Worm (Caenorhabditis elegans) whole organism, L4 larva: ENCODE results near the gene igdb-3.

Source experiments
- F10B5.3 ChIP-seq: sonication (generic microtip); optimal IDR thresholded peaks from 2 replicates; lab custom pipeline; 2016; ENCODE audit warnings: mild to moderate bottlenecking, missing genetic modification characterization, missing compliant biosample characterization
- F26F4.8 ChIP-seq: fragments of 200-800 bp; sonication (Bioruptor generic); conservative IDR thresholded peaks from 2 replicates; pipeline ENCODE4 v1.3.6; 2022; ENCODE audit warnings: missing genetic modification characterization, missing compliant biosample characterization
- F37D6.2 ChIP-seq: sonication (generic microtip); optimal IDR thresholded peaks from 2 replicates; lab custom pipeline; 2016; ENCODE audit warnings: mild to moderate bottlenecking, missing genetic modification characterization, missing compliant biosample characterization
- F49E8.2 ChIP-seq: sonication (generic microtip); optimal IDR thresholded peaks from 2 replicates; lab custom pipeline; 2016; ENCODE audit warnings: missing compliant biosample characterization, mild to moderate bottlenecking, missing genetic modification characterization, borderline replicate concordance
- R02D3.7 ChIP-seq: fragments of 150-350 bp; sonication (generic microtip); optimal IDR thresholded peaks from 3 replicates; lab custom pipeline; 2014; ENCODE audit warnings: missing biosample characterization, missing genetic modification characterization
- Y105C5A.15 ChIP-seq: fragments of 200-800 bp; sonication (Bioruptor generic); IDR thresholded peaks from 2 replicates; pipeline ENCODE4 v1.3.6; 2022; ENCODE audit warnings: missing genetic modification characterization, missing compliant biosample characterization
- Y5F2A.4 ChIP-seq: fragments of 200-800 bp; sonication (Bioruptor generic); optimal IDR thresholded peaks from 2 replicates; lab custom pipeline; 2018; ENCODE audit warnings: mild to moderate bottlenecking, missing genetic modification characterization, missing compliant biosample characterization
- ZK337.2 ChIP-seq: fragments of 200-800 bp; sonication (Bioruptor generic); IDR thresholded peaks from 2 replicates; pipeline ENCODE4 v1.3.6; 2022; ENCODE audit warnings: missing genetic modification reagents, missing genetic modification characterization, missing compliant biosample characterization
- aly-2 ChIP-seq: sonication (generic microtip); optimal IDR thresholded peaks from 2 replicates; lab custom pipeline; 2018; ENCODE audit warnings: missing biosample characterization, missing genetic modification characterization
- arid-1 ChIP-seq: fragments of 200-800 bp; sonication (Bioruptor generic); conservative IDR thresholded peaks from 2 replicates; pipeline ENCODE4 v1.3.6; 2022; ENCODE audit warnings: missing genetic modification reagents, missing genetic modification characterization, missing compliant biosample characterization
- ceh-20 ChIP-seq: fragments of 200-800 bp; sonication (Bioruptor generic); IDR thresholded peaks from 2 replicates; pipeline ENCODE4 v1.3.6; 2022; ENCODE audit warnings: missing genetic modification reagents, missing genetic modification characterization, missing compliant biosample characterization
- ceh-28 ChIP-seq: fragments of 150-350 bp; optimal IDR thresholded peaks from 2 replicates; lab custom pipeline; 2014; ENCODE audit warnings: missing biosample characterization, missing genetic modification reagents, missing genetic modification characterization
- ceh-62 ChIP-seq: sonication (generic microtip); optimal IDR thresholded peaks from 2 replicates; lab custom pipeline; 2017; ENCODE audit warnings: missing biosample characterization, missing genetic modification characterization
- ces-1 ChIP-seq: fragments of 150-350 bp; sonication (generic microtip); optimal IDR thresholded peaks from 4 replicates; lab custom pipeline; 2014; ENCODE audit warnings: missing biosample characterization, missing genetic modification reagents, missing genetic modification characterization
- ctbp-1 ChIP-seq: fragments of 200-800 bp; sonication (Bioruptor generic); IDR thresholded peaks from 2 replicates; pipeline ENCODE4 v1.3.6; 2022; ENCODE audit warnings: missing genetic modification reagents, missing genetic modification characterization, missing compliant biosample characterization
- daf-16 ChIP-seq, 3 experiments: sonication (generic microtip); optimal IDR thresholded peaks; 2 replicates each; lab custom pipeline; 2016 to 2017; ENCODE audit warnings: missing genetic modification characterization in 3 of 3, missing genetic modification reagents in 3 of 3, mild to moderate bottlenecking in 2 of 3, missing compliant biosample characterization in 2 of 3, missing biosample characterization in 1 of 3, moderate library complexity in 1 of 3
- dmd-6 ChIP-seq: fragments of 200-800 bp; sonication (Bioruptor generic); IDR thresholded peaks from 2 replicates; pipeline ENCODE4 v1.3.6; 2022; ENCODE audit warnings: missing genetic modification reagents, missing genetic modification characterization, missing compliant biosample characterization
- dpl-1 ChIP-seq: fragments of 150-350 bp; optimal IDR thresholded peaks from 2 replicates; lab custom pipeline; 2014; ENCODE audit warnings: missing biosample characterization, missing genetic modification reagents, missing genetic modification characterization
- egl-27 ChIP-seq: sonication (generic microtip); optimal IDR thresholded peaks from 3 replicates; lab custom pipeline; 2017; ENCODE audit warnings: missing biosample characterization, missing genetic modification reagents, missing genetic modification characterization
- fkh-10 ChIP-seq: fragments of 150-350 bp; optimal IDR thresholded peaks from 2 replicates; lab custom pipeline; 2014; ENCODE audit warnings: missing biosample characterization, missing genetic modification reagents, missing genetic modification characterization
- fos-1 ChIP-seq: fragments of 150-350 bp; optimal IDR thresholded peaks from 2 replicates; lab custom pipeline; 2014; ENCODE audit warnings: missing biosample characterization, missing genetic modification characterization
- hlh-11 ChIP-seq: fragments of 200-800 bp; sonication (Bioruptor generic); optimal IDR thresholded peaks from 2 replicates; lab custom pipeline; 2018; ENCODE audit warnings: mild to moderate bottlenecking, missing genetic modification characterization, missing compliant biosample characterization
- lsy-2 ChIP-seq, 2 experiments: fragments of 150-350 bp in 1 of 2; sonication (generic microtip) in 1 of 2; optimal IDR thresholded peaks; 2 replicates each; lab custom pipeline; 2014 to 2017; ENCODE audit warnings: missing biosample characterization in 2 of 2, missing genetic modification characterization in 2 of 2
- madf-5 ChIP-seq, 2 experiments: fragments of 200-800 bp; sonication (Bioruptor generic); IDR thresholded peaks; 2 replicates each; pipeline ENCODE4 v1.3.6; 2022; ENCODE audit warnings: missing compliant biosample characterization in 2 of 2, missing genetic modification characterization in 2 of 2
- mdl-1 ChIP-seq, 2 experiments: fragments of 150-350 bp in 1 of 2; sonication (generic microtip) in 1 of 2; optimal IDR thresholded peaks; 2 replicates each; lab custom pipeline; 2014 to 2017; ENCODE audit warnings: missing biosample characterization in 2 of 2, missing genetic modification characterization in 2 of 2
- mep-1 ChIP-seq: fragments of 150-350 bp; sonication (generic microtip); optimal IDR thresholded peaks from 3 replicates; lab custom pipeline; 2014; ENCODE audit warnings: missing biosample characterization, missing genetic modification characterization
- mes-2 ChIP-seq: sonication (generic microtip); optimal IDR thresholded peaks from 2 replicates; lab custom pipeline; 2016; ENCODE audit warnings: missing genotype, mild to moderate bottlenecking, missing genetic modification characterization, missing compliant biosample characterization; ENCODE audit not compliant: poor library complexity, severe bottlenecking
- mxl-3 ChIP-seq: fragments of 200-800 bp; sonication (Bioruptor generic); optimal IDR thresholded peaks from 2 replicates; lab custom pipeline; 2018; ENCODE audit warnings: mild to moderate bottlenecking, missing genetic modification characterization, missing compliant biosample characterization
- nhr-10 ChIP-seq: fragments of 150-350 bp; optimal IDR thresholded peaks from 2 replicates; lab custom pipeline; 2014; ENCODE audit warnings: missing biosample characterization, missing genetic modification characterization
- nhr-11 ChIP-seq: fragments of 150-350 bp; optimal IDR thresholded peaks from 2 replicates; lab custom pipeline; 2014; ENCODE audit warnings: missing biosample characterization, missing genetic modification characterization
- nhr-25 ChIP-seq: sonication (generic microtip); optimal IDR thresholded peaks from 2 replicates; lab custom pipeline; 2017; ENCODE audit warnings: missing genetic modification characterization, mild to moderate bottlenecking, missing compliant biosample characterization, antibody characterized with exemption, moderate library complexity, borderline replicate concordance; ENCODE audit not compliant: insufficient read depth
- nhr-76 ChIP-seq: fragments of 150-350 bp; optimal IDR thresholded peaks from 2 replicates; lab custom pipeline; 2014; ENCODE audit warnings: missing biosample characterization, missing genetic modification characterization
- pqm-1 ChIP-seq: sonication (generic microtip); optimal IDR thresholded peaks from 2 replicates; lab custom pipeline; 2017; ENCODE audit warnings: missing biosample characterization, missing genetic modification characterization
- tag-97 ChIP-seq: fragments of 200-800 bp; sonication (Bioruptor generic); IDR thresholded peaks from 2 replicates; pipeline ENCODE4 v1.3.6; 2022; ENCODE audit warnings: missing genetic modification characterization, missing compliant biosample characterization
- unc-62 ChIP-seq, 3 experiments: fragments of 150-350 bp in 1 of 3; sonication (generic microtip); optimal IDR thresholded peaks in 2 of 3; peaks in 1 of 3; 1 replicate in 1 of 3; 2 replicates in 2 of 3; lab custom pipeline; 2014 to 2017; ENCODE audit warnings: missing biosample characterization in 3 of 3, missing genetic modification characterization in 3 of 3, missing genetic modification reagents in 3 of 3, missing genotype in 1 of 3
- zfp-3 ChIP-seq: fragments of 200-800 bp; sonication (Bioruptor generic); conservative IDR thresholded peaks from 2 replicates; pipeline ENCODE4 v1.3.6; 2022; ENCODE audit warnings: missing genetic modification reagents, missing genetic modification characterization, missing compliant biosample characterization

Gene igdb-3

DNA sequence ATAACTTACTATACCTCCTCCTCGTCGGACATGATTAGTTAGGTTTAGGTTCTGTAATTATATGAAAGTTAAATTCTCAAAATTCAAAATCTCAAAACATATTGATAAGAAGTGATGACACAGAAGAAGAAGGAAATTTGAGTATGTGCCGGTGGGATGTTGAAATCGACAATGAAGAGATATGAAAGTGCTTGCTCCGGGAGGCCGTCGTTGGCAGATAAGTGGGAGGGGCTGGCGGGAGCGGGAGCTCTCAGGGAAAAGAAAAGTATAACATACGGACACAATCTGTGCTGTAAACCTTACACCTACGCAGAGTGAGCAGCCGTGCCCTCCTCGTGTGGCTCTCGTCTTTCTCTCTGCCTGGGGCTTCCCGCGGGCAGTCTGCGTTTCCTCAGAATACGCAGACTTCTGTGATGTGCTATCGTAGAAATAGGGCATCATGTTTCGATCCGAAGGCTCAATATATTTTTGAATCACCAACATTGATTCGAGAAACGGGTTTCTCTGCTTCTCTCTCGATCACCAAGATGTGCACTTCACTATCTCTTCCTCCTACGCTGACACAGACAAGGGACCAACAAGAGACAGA lies 25.0 kb downstream of the igdb-3 start, which contains the start of gene mup-2:
Gene mup-2, minus strand, starts transcription at position 51 of the 589 bp plus-strand sequence.
- TF ChIP-seq mdl-1 (tag; optimal IDR thresholded peaks at IDR 0.05; lab: Kevin White, UChicago): peak in 1 of 2 experiments; percentile 19
- TF ChIP-seq R02D3.7 (tag; lab: Kevin White, UChicago): no peak
- no peak for TF ChIP-seq nhr-25 (tag; lab: Kevin White, UChicago)
- no peak for TF ChIP-seq lsy-2 (tag; optimal IDR thresholded peaks at IDR 0.05; lab: Kevin White, UChicago)
- TF ChIP-seq hlh-11 (tag; lab: Kevin White, UChicago): peak; percentile 74
- peak; percentile 12 for TF ChIP-seq mxl-3 (GFP tag; lab: Kevin White, UChicago)
- peak; percentile 12; the same call in 1 of the 2 replicates for TF ChIP-seq dmd-6 (GFP tag; lab: Robert Waterston, UW)
- TF ChIP-seq fkh-10: no peak
- TF ChIP-seq daf-16 (GFP tag; optimal IDR thresholded peaks at IDR 0.05; lab: Kevin White, UChicago): peak in 1 of 2 experiments; percentile 93
- TF ChIP-seq daf-16 (tag; optimal IDR thresholded peaks at IDR 0.05; lab: Kevin White, UChicago): no peak
- TF ChIP-seq fos-1 (tag; lab: Kevin White, UChicago): no peak
- peak; percentile 60 for TF ChIP-seq nhr-11 (tag; lab: Kevin White, UChicago)
- TF ChIP-seq ces-1 (GFP tag; lab: Kevin White, UChicago): no peak
- peak; percentile 61; the same call in 1 of the 2 replicates for TF ChIP-seq ctbp-1 (GFP tag; lab: Robert Waterston, UW)
- no peak for TF ChIP-seq F49E8.2 (tag; lab: Kevin White, UChicago)
- no peak for TF ChIP-seq tag-97 (GFP tag; lab: Robert Waterston, UW)
- TF ChIP-seq Y105C5A.15 (GFP tag; lab: Robert Waterston, UW): no peak
- TF ChIP-seq egl-27: no peak
- TF ChIP-seq, all 104 proteins: peak for 7

DNA sequence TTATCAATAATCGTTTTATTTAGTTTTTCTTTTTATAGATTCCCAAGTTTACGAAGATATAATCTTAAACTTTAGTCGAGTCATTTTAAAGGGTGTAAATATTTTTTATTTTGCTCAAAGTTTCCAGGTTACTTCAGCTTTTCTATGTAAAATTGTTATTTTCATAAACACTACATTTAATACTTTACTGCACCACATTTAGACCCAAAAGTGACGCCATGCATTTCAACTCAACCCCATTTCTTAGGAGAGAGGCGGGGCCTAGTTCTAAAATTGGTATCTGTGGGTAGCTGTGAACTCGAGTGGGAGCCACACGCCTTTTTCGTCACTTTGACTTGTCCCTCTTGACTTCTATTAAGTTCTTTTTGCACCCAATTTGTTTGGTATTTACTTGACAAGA lies 27.3 kb downstream of the igdb-3 start, which contains the start of gene T22E5.1:
Gene T22E5.1, plus strand, starts transcription at position 301 of the 400 bp plus-strand sequence.
- TF ChIP-seq mep-1: no peak
- no peak for TF ChIP-seq ceh-62
- TF ChIP-seq dpl-1 (GFP tag; lab: Kevin White, UChicago): no peak
- TF ChIP-seq Y5F2A.4: no peak
- no peak for TF ChIP-seq aly-2
- TF ChIP-seq ceh-28 (tag; lab: Kevin White, UChicago): no peak
- no peak for TF ChIP-seq nhr-10 (tag; lab: Kevin White, UChicago)
- no peak for TF ChIP-seq F10B5.3 (tag; lab: Kevin White, UChicago)
- no peak for TF ChIP-seq daf-16 (GFP tag; optimal IDR thresholded peaks at IDR 0.05; lab: Kevin White, UChicago)
- TF ChIP-seq daf-16 (tag; optimal IDR thresholded peaks at IDR 0.05; lab: Kevin White, UChicago): no peak
- TF ChIP-seq pqm-1 (tag; lab: Kevin White, UChicago): no peak
- no peak for TF ChIP-seq hlh-11 (tag; lab: Kevin White, UChicago)
- no peak for TF ChIP-seq F26F4.8 (GFP tag; lab: Robert Waterston, UW)
- TF ChIP-seq mes-2 (tag; lab: Kevin White, UChicago): no peak
- TF ChIP-seq F37D6.2: no peak
- TF ChIP-seq madf-5 (GFP tag; IDR thresholded peaks at IDR 0.05; lab: Robert Waterston, UW): no peak
- no peak for TF ChIP-seq zfp-3 (GFP tag; lab: Robert Waterston, UW)
- no peak for TF ChIP-seq arid-1

DNA sequence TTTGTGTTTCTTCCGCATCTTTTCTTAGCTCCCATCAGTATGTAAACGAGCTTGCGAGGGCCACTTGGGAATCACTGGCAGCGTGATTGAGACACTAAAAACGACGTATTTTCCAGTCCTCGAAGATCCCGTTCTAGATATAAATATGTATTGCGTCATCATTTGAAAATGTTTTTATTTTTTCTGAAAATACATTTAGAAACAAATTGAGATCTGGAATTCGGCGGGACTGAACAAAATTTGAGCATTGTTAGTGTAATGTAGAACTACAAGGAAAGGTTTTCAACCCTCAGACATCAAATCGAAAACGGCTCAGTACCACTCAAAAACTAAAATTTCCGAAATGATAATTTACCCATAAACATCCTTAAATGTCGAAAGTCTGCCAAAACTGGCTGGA lies 28.3 kb downstream of the igdb-3 start:
- TF ChIP-seq ceh-20 (GFP tag; lab: Robert Waterston, UW) (peak; percentile 66; the same call in 1 of the 2 replicates), unc-62 (GFP tag; optimal IDR thresholded peaks at IDR 0.05 in 1 of 2; lab: Kevin White, UChicago) (peak in 1 of 2 experiments; percentile 56), unc-62 (tag; optimal IDR thresholded peaks at IDR 0.05; lab: Kevin White, UChicago) (no peak), ZK337.2 (GFP tag; lab: Robert Waterston, UW) (no peak), nhr-76 (tag; lab: Kevin White, UChicago) (no peak)
